Fruit fly (Drosophila melanogaster) whole organism, embryonic: ENCODE results near the gene hry.

Experiments used
- ATbp ChIP-seq: fragments of 200-800 bp; sonication (Bioruptor generic); optimal IDR thresholded peaks from 2 replicates; lab custom pipeline; 2017; ENCODE audit warnings: missing biosample characterization, mild to moderate bottlenecking, missing genetic modification characterization, missing genetic modification reagents
- BEAF-32 ChIP-seq: fragments of 200-800 bp; sonication (Bioruptor generic); optimal IDR thresholded peaks from 3 replicates; lab custom pipeline; 2017; ENCODE audit warnings: missing biosample characterization, missing genetic modification characterization, mild to moderate bottlenecking, moderate library complexity, missing genetic modification reagents
- C15 ChIP-seq: fragments of 200-800 bp; sonication (Bioruptor generic); IDR thresholded peaks from 3 replicates; pipeline ENCODE4 v1.3.6; 2022; ENCODE audit warnings: missing biosample characterization, missing genetic modification characterization
- CG10147 ChIP-seq: fragments of 200-800 bp; sonication (Bioruptor generic); optimal IDR thresholded peaks from 2 replicates; lab custom pipeline; 2019; ENCODE audit warnings: missing biosample characterization, mild to moderate bottlenecking, missing genetic modification characterization, moderate library complexity
- CG11247 ChIP-seq: fragments of 200-800 bp; sonication (Bioruptor generic); IDR thresholded peaks from 2 replicates; pipeline ENCODE4 v1.3.6; 2022; ENCODE audit warnings: missing biosample characterization, missing genetic modification characterization
- CG11398 ChIP-seq: fragments of 200-800 bp; sonication (Bioruptor generic); optimal IDR thresholded peaks from 2 replicates; lab custom pipeline; 2016; ENCODE audit warnings: missing biosample characterization, missing genetic modification characterization
- CG11504 ChIP-seq: fragments of 200-800 bp; sonication (Bioruptor generic); optimal IDR thresholded peaks from 3 replicates; lab custom pipeline; 2019; ENCODE audit warnings: missing biosample characterization, mild to moderate bottlenecking, missing genetic modification characterization, moderate library complexity
- CG13894 ChIP-seq: fragments of 200-800 bp; sonication (Bioruptor generic); optimal IDR thresholded peaks from 3 replicates; lab custom pipeline; 2018; ENCODE audit warnings: missing biosample characterization, mild to moderate bottlenecking, missing genetic modification characterization, moderate library complexity
- CG14667 ChIP-seq: fragments of 200-800 bp; sonication (Bioruptor generic); IDR thresholded peaks from 2 replicates; pipeline ENCODE4 v1.3.6; 2022; ENCODE audit warnings: missing biosample characterization, missing genetic modification characterization
- CG17186 ChIP-seq: fragments of 200-800 bp; sonication (Bioruptor generic); optimal IDR thresholded peaks from 3 replicates; lab custom pipeline; 2017; ENCODE audit warnings: missing biosample characterization, missing genetic modification reagents, missing genetic modification characterization
- CG17359 ChIP-seq: fragments of 200-800 bp; sonication (Bioruptor generic); optimal IDR thresholded peaks from 3 replicates; lab custom pipeline; 2018; ENCODE audit warnings: missing biosample characterization, mild to moderate bottlenecking, missing genetic modification characterization, moderate library complexity
- CG17829 ChIP-seq: fragments of 200-800 bp; optimal IDR thresholded peaks from 2 replicates; lab custom pipeline; 2019; ENCODE audit warnings: missing biosample characterization, mild to moderate bottlenecking, missing genetic modification characterization, moderate library complexity
- CG17912 ChIP-seq: fragments of 200-800 bp; sonication (Bioruptor generic); optimal IDR thresholded peaks from 2 replicates; lab custom pipeline; 2018; ENCODE audit warnings: missing biosample characterization, mild to moderate bottlenecking, missing genetic modification characterization
- CG32532 ChIP-seq: fragments of 200-800 bp; sonication (Bioruptor generic); IDR thresholded peaks from 2 replicates; pipeline ENCODE4 v1.3.6; 2022; ENCODE audit warnings: missing biosample characterization, missing genetic modification characterization
- CG33213 ChIP-seq: fragments of 200-800 bp; sonication (Bioruptor generic); optimal IDR thresholded peaks from 3 replicates; lab custom pipeline; 2016; ENCODE audit warnings: missing biosample characterization, missing genetic modification characterization
- CG33557 ChIP-seq: fragments of 200-800 bp; sonication (Bioruptor generic); optimal IDR thresholded peaks from 2 replicates; lab custom pipeline; 2019; ENCODE audit warnings: missing biosample characterization, mild to moderate bottlenecking, missing genetic modification characterization, moderate library complexity
- CG4854 ChIP-seq: fragments of 200-800 bp; sonication (Bioruptor generic); optimal IDR thresholded peaks from 2 replicates; lab custom pipeline; 2016; ENCODE audit warnings: missing biosample characterization, missing genetic modification characterization, inconsistent platforms
- CG5953 ChIP-seq: fragments of 200-800 bp; sonication (Bioruptor generic); IDR thresholded peaks from 2 replicates; pipeline ENCODE4 v1.3.6; 2022; ENCODE audit warnings: missing biosample characterization, missing genetic modification characterization
- CG7556 ChIP-seq: fragments of 200-800 bp; sonication (Bioruptor generic); optimal IDR thresholded peaks from 2 replicates; lab custom pipeline; 2017; ENCODE audit warnings: missing biosample characterization, mild to moderate bottlenecking, missing genetic modification characterization
- CG8290 ChIP-seq, 3 experiments: fragments of 200-800 bp; sonication (Bioruptor generic); optimal IDR thresholded peaks; 2 replicates each; lab custom pipeline; 2016 to 2019; ENCODE audit warnings: missing biosample characterization in 3 of 3, missing genetic modification characterization in 3 of 3, mild to moderate bottlenecking in 2 of 3, moderate library complexity in 1 of 3
- CG8765 ChIP-seq: fragments of 200-800 bp; sonication (Bioruptor generic); IDR thresholded peaks from 2 replicates; pipeline ENCODE4 v1.3.6; 2022; ENCODE audit warnings: missing biosample characterization, missing genetic modification characterization
- CG9609 ChIP-seq: fragments of 200-800 bp; sonication (Bioruptor generic); optimal IDR thresholded peaks from 3 replicates; lab custom pipeline; 2016; ENCODE audit warnings: missing biosample characterization, missing genetic modification characterization
- CG9727 ChIP-seq: fragments of 200-800 bp; sonication (Bioruptor generic); optimal IDR thresholded peaks from 3 replicates; lab custom pipeline; 2017; ENCODE audit warnings: missing biosample characterization, mild to moderate bottlenecking, missing genetic modification characterization
- CrebB ChIP-seq: fragments of 200-800 bp; sonication (Bioruptor generic); optimal IDR thresholded peaks from 3 replicates; lab custom pipeline; 2018; ENCODE audit warnings: missing biosample characterization, mild to moderate bottlenecking, missing genetic modification characterization
- E2f1 ChIP-seq: fragments of 200-800 bp; sonication (Bioruptor generic); IDR thresholded peaks from 2 replicates; pipeline ENCODE4 v1.3.6; 2022; ENCODE audit warnings: missing biosample characterization, missing genetic modification characterization
- Eip74EF ChIP-seq, 2 experiments: fragments of 200-800 bp in 1 of 2; fragments of >200 bp in 1 of 2; sonication (Bioruptor generic) in 1 of 2; optimal IDR thresholded peaks; 2 replicates each; lab custom pipeline; 2017 to 2019; ENCODE audit warnings: missing biosample characterization in 2 of 2, missing genetic modification characterization in 2 of 2, mild to moderate bottlenecking in 1 of 2, moderate library complexity in 1 of 2
- Fer3 ChIP-seq: fragments of 200-800 bp; sonication (Bioruptor generic); optimal IDR thresholded peaks from 2 replicates; lab custom pipeline; 2018; ENCODE audit warnings: missing biosample characterization, mild to moderate bottlenecking, missing genetic modification characterization, moderate library complexity
- Hey ChIP-seq: fragments of 200-800 bp; sonication (Bioruptor generic); optimal IDR thresholded peaks from 3 replicates; lab custom pipeline; 2018; ENCODE audit warnings: missing biosample characterization, mild to moderate bottlenecking, missing genetic modification characterization
- HmgD ChIP-seq: fragments of 200-800 bp; sonication (Bioruptor generic); optimal IDR thresholded peaks from 3 replicates; lab custom pipeline; 2016; ENCODE audit warnings: missing biosample characterization, missing genetic modification characterization
- Lim3 ChIP-seq: fragments of 200-800 bp; sonication (Bioruptor generic); IDR thresholded peaks from 2 replicates; pipeline ENCODE4 v1.3.6; 2022; ENCODE audit warnings: missing biosample characterization, missing genetic modification characterization
- MBD-R2 ChIP-seq: fragments of 200-800 bp; sonication (Bioruptor generic); IDR thresholded peaks from 2 replicates; pipeline ENCODE4 v1.3.6; 2022; ENCODE audit warnings: missing biosample characterization, missing genetic modification characterization
- MESR4 ChIP-seq: fragments of 200-800 bp; sonication (Bioruptor generic); optimal IDR thresholded peaks from 2 replicates; lab custom pipeline; 2018; ENCODE audit warnings: missing biosample characterization, mild to moderate bottlenecking, missing genetic modification characterization, moderate library complexity
- Mad ChIP-seq: fragments of 200-800 bp; sonication (Bioruptor generic); optimal IDR thresholded peaks from 2 replicates; lab custom pipeline; 2016; ENCODE audit warnings: missing biosample characterization, missing genetic modification characterization
- Nf-YB ChIP-seq: fragments of 200-800 bp; sonication (Bioruptor generic); optimal IDR thresholded peaks from 3 replicates; lab custom pipeline; 2019; ENCODE audit warnings: missing biosample characterization, mild to moderate bottlenecking, missing genetic modification characterization, moderate library complexity
- NfI ChIP-seq: fragments of 200-800 bp; sonication (Bioruptor generic); optimal IDR thresholded peaks from 3 replicates; lab custom pipeline; 2018; ENCODE audit warnings: missing biosample characterization, mild to moderate bottlenecking, missing genetic modification characterization, moderate library complexity
- Rfx ChIP-seq: fragments of 200-800 bp; sonication (Bioruptor generic); IDR thresholded peaks from 2 replicates; pipeline ENCODE4 v1.3.6; 2022; ENCODE audit warnings: missing biosample characterization, missing genetic modification characterization
- Sox100B ChIP-seq: fragments of 200-800 bp; sonication (Bioruptor generic); optimal IDR thresholded peaks from 3 replicates; lab custom pipeline; 2018; ENCODE audit warnings: missing biosample characterization, mild to moderate bottlenecking, missing genetic modification characterization
- amos ChIP-seq: fragments of 200-800 bp; sonication (Bioruptor generic); IDR thresholded peaks from 2 replicates; pipeline ENCODE4 v1.3.6; 2022; ENCODE audit warnings: missing biosample characterization, missing genetic modification characterization; ENCODE audit not compliant: partially characterized antibody
- ara ChIP-seq: fragments of 200-800 bp; sonication (Bioruptor generic); IDR thresholded peaks from 2 replicates; pipeline ENCODE4 v1.3.6; 2022; ENCODE audit warnings: missing biosample characterization, missing genetic modification characterization
- az2 ChIP-seq: fragments of 200-800 bp; sonication (Bioruptor generic); optimal IDR thresholded peaks from 3 replicates; lab custom pipeline; 2016; ENCODE audit warnings: missing biosample characterization, missing genetic modification characterization
- da ChIP-seq: fragments of 200-800 bp; sonication (Bioruptor generic); optimal IDR thresholded peaks from 2 replicates; lab custom pipeline; 2016; ENCODE audit warnings: missing biosample characterization, missing genetic modification characterization
- dimm ChIP-seq: fragments of 200-800 bp; sonication (Bioruptor generic); IDR thresholded peaks from 2 replicates; pipeline ENCODE4 v1.3.6; 2022; ENCODE audit warnings: missing biosample characterization, missing genetic modification characterization
- gcm2 ChIP-seq: fragments of 200-800 bp; sonication (Bioruptor generic); optimal IDR thresholded peaks from 2 replicates; lab custom pipeline; 2016; ENCODE audit warnings: missing biosample characterization, missing genetic modification characterization
- h ChIP-seq: fragments of >200 bp; optimal IDR thresholded peaks from 2 replicates; lab custom pipeline; 2017
- jumu ChIP-seq: fragments of 200-800 bp; sonication (Bioruptor generic); optimal IDR thresholded peaks from 3 replicates; lab custom pipeline; 2016; ENCODE audit warnings: missing biosample characterization, missing genetic modification characterization
- knrl ChIP-seq: fragments of 200-800 bp; sonication (Bioruptor generic); IDR thresholded peaks from 3 replicates; pipeline ENCODE4 v1.3.6; 2022; ENCODE audit warnings: missing biosample characterization, missing genetic modification characterization; ENCODE audit not compliant: partially characterized antibody
- mld ChIP-seq: fragments of 200-800 bp; sonication (Bioruptor generic); IDR thresholded peaks from 3 replicates; pipeline ENCODE4 v1.3.6; 2022; ENCODE audit warnings: missing biosample characterization, missing genetic modification characterization; ENCODE audit not compliant: partially characterized antibody
- ssp ChIP-seq: fragments of 200-800 bp; sonication (Bioruptor generic); IDR thresholded peaks from 2 replicates; pipeline ENCODE4 v1.3.6; 2022; ENCODE audit warnings: missing biosample characterization, missing genetic modification characterization
- tna ChIP-seq: fragments of 200-800 bp; sonication (Bioruptor generic); IDR thresholded peaks from 2 replicates; pipeline ENCODE4 v1.3.6; 2022; ENCODE audit warnings: missing biosample characterization, missing genetic modification characterization; ENCODE audit not compliant: partially characterized antibody
- vnd ChIP-seq: fragments of 200-800 bp; sonication (Bioruptor generic); IDR thresholded peaks from 3 replicates; pipeline ENCODE4 v1.3.6; 2022; ENCODE audit warnings: missing biosample characterization, missing genetic modification characterization; ENCODE audit not compliant: partially characterized antibody

The hry gene

DNA sequence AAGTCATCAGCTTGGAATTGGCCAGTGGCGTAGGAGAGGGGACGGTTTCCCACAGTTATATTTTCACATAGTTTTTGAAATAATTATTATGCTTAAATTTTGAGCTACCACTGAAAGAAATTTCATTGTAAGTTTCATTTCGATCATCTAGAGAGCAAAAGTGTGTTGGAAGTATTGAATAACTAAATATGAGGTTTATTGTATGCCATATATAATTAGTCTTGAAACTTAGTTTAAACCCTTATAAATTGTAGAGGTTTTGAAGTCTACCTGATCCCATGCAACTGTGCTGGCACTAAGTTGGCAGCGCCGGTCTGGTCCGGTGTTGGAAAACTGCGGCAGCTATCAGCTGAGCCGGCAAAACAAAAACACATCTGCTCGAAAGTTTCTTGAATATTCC is 45.6 kb downstream of the hry start, which contains the start of the genes CG32022 and CG6511 (continued):
- TF ChIP-seq CG17829 = peak; percentile 96
- peak; percentile 83 for TF ChIP-seq Nf-YB (GFP tag; lab: Kevin White, UChicago)
- TF ChIP-seq CG11247 (GFP tag; lab: Robert Waterston, UW) = peak; percentile 94; the same call in 1 of the 2 replicates
- peak; percentile 91 for TF ChIP-seq ssp
- TF ChIP-seq CG8290 (GFP tag; optimal IDR thresholded peaks at IDR 0.05; lab: Kevin White, UChicago) = peak; percentile 95
- peak in 1 of 2 experiments; percentile 90 for TF ChIP-seq CG8290 (tag; optimal IDR thresholded peaks at IDR 0.05; lab: Kevin White, UChicago)
- TF ChIP-seq CG32532 = peak; percentile 97
- peak; percentile 83 for TF ChIP-seq Hey (tag; lab: Kevin White, UChicago)
- peak; percentile 98 for TF ChIP-seq NfI (GFP tag; lab: Kevin White, UChicago)
- TF ChIP-seq CrebB (tag; lab: Kevin White, UChicago) = peak; percentile 94
- peak; percentile 95 for TF ChIP-seq Sox100B
- TF ChIP-seq CG4854 (GFP tag; lab: Kevin White, UChicago) = peak; percentile 95
- TF ChIP-seq ara (GFP tag; lab: Robert Waterston, UW) = peak; percentile 90
- TF ChIP-seq gcm2 (GFP tag; lab: Kevin White, UChicago) = peak; percentile 90
- TF ChIP-seq knrl (GFP tag; lab: Robert Waterston, UW) = no peak; the same call in 2 of the 3 replicates
- TF ChIP-seq da (GFP tag; lab: Kevin White, UChicago) = peak; percentile 95
- TF ChIP-seq C15 (GFP tag; lab: Robert Waterston, UW) = peak; percentile 84
- peak; percentile 49 for TF ChIP-seq BEAF-32 (GFP tag; lab: Kevin White, UChicago)
- peak; percentile 95 for TF ChIP-seq CG7556 (GFP tag; lab: Kevin White, UChicago)
- peak; percentile 95 for TF ChIP-seq E2f1
- TF ChIP-seq mld (GFP tag; lab: Robert Waterston, UW) = no peak
- TF ChIP-seq CG8765 (GFP tag; lab: Robert Waterston, UW) = peak; percentile 93
- peak; percentile 97 for TF ChIP-seq CG9727 (GFP tag; lab: Kevin White, UChicago)
- peak; percentile 95 for TF ChIP-seq CG13894 (tag; lab: Kevin White, UChicago)
- peak; percentile 97 for TF ChIP-seq Mad (GFP tag; lab: Kevin White, UChicago)
- peak; percentile 91 for TF ChIP-seq ATbp (GFP tag; lab: Kevin White, UChicago)
- TF ChIP-seq CG33557 (GFP tag; lab: Kevin White, UChicago) = peak; percentile 96
- peak; percentile 97 for TF ChIP-seq jumu
- peak; percentile 95 for TF ChIP-seq CG11504
- peak; percentile 93 for TF ChIP-seq CG11398 (GFP tag; lab: Kevin White, UChicago)
- peak; percentile 31; the same call in 1 of the 2 replicates for TF ChIP-seq amos (GFP tag; lab: Robert Waterston, UW)
- TF ChIP-seq dimm (GFP tag; lab: Robert Waterston, UW) = peak; percentile 90
- TF ChIP-seq CG14667 (GFP tag; lab: Robert Waterston, UW) = peak; percentile 94
- TF ChIP-seq az2 (GFP tag; lab: Kevin White, UChicago) = peak; percentile 96
- TF ChIP-seq CG10147 (GFP tag; lab: Kevin White, UChicago) = peak; percentile 97
- TF ChIP-seq tna (GFP tag; lab: Robert Waterston, UW) = no peak
- peak; percentile 96 for TF ChIP-seq Fer3 (tag; lab: Kevin White, UChicago)
- no peak for TF ChIP-seq Eip74EF (GFP tag; optimal IDR thresholded peaks at IDR 0.05; lab: Kevin White, UChicago)
- no peak for TF ChIP-seq vnd (GFP tag; lab: Robert Waterston, UW)
- peak; percentile 94 for TF ChIP-seq MBD-R2 (GFP tag; lab: Robert Waterston, UW)
- peak; percentile 86 for TF ChIP-seq CG17912 (GFP tag; lab: Kevin White, UChicago)
- TF ChIP-seq CG17186 (GFP tag; lab: Kevin White, UChicago) = peak; percentile 70
- peak; percentile 86 for TF ChIP-seq Lim3 (GFP tag; lab: Robert Waterston, UW)
- TF ChIP-seq CG9609 (GFP tag; lab: Kevin White, UChicago) = peak; percentile 98
- TF ChIP-seq MESR4 (GFP tag; lab: Kevin White, UChicago) = peak; percentile 38
- TF ChIP-seq h (lab: Kevin White, UChicago) = no peak
- TF ChIP-seq CG5953 (GFP tag; lab: Robert Waterston, UW) = peak; percentile 86
- TF ChIP-seq HmgD = peak; percentile 95
- TF ChIP-seq CG17359 (tag; lab: Kevin White, UChicago) = peak; percentile 95
- peak; percentile 95 for TF ChIP-seq CG33213 (GFP tag; lab: Kevin White, UChicago)
- TF ChIP-seq Rfx (GFP tag; lab: Robert Waterston, UW) = peak; percentile 97
